Worm (Caenorhabditis elegans): ENCODE measurements around the gene clec-119.

The clec-119 gene

ce11 chrII:1239433-1240020, 16.2 kb upstream of the clec-119 start (continued):
- TF ChIP-seq ztf-4 (tag; optimal IDR thresholded peaks at IDR 0.05) (no peak), blmp-1 (tag; optimal IDR thresholded peaks at IDR 0.05; ENCODE audit: insufficient read depth) (no peak), nhr-129 (tag; optimal IDR thresholded peaks at IDR 0.05) (no peak), F13H6.1 (tag; optimal IDR thresholded peaks at IDR 0.05) (peak; percentile 88), peb-1 (tag; optimal IDR thresholded peaks at IDR 0.05) (no peak), crh-2 (tag; optimal IDR thresholded peaks at IDR 0.05) (no peak), snpc-4 (tag; optimal IDR thresholded peaks at IDR 0.05) (no peak), ztf-1 (GFP tag; conservative IDR thresholded peaks at IDR 0.05) (no peak), C34F6.9 (tag; optimal IDR thresholded peaks at IDR 0.05) (no peak), aly-2 (tag; optimal IDR thresholded peaks at IDR 0.05) (no peak)

- TF ChIP-seq unc-39 (tag; optimal IDR thresholded peaks at IDR 0.05) (no peak), nhr-12 (tag; optimal IDR thresholded peaks at IDR 0.05) (no peak), nhr-6 (tag; optimal IDR thresholded peaks at IDR 0.05) (no peak), lin-11 (tag; optimal IDR thresholded peaks at IDR 0.05) (no peak), nhr-25 (tag; optimal IDR thresholded peaks at IDR 0.05) (peak; percentile 19), nhr-11 (tag; optimal IDR thresholded peaks at IDR 0.05) (no peak), skn-1 (tag; optimal IDR thresholded peaks at IDR 0.05) (no peak), C34F6.9 (tag; optimal IDR thresholded peaks at IDR 0.05) (no peak), dmd-4 (tag; optimal IDR thresholded peaks at IDR 0.05) (no peak), nhr-21 (tag; optimal IDR thresholded peaks at IDR 0.05) (peak; percentile 34), ztf-11 (tag; optimal IDR thresholded peaks at IDR 0.05) (no peak), blmp-1 (tag; optimal IDR thresholded peaks at IDR 0.05; ENCODE audit: insufficient read depth) (peak; percentile 12), sem-4 (tag; optimal IDR thresholded peaks at IDR 0.05) (peak; percentile 31), unc-62 (GFP tag; optimal IDR thresholded peaks at IDR 0.05) (no peak), ztf-1 (GFP tag; conservative IDR thresholded peaks at IDR 0.05) (no peak), nhr-237 (tag; optimal IDR thresholded peaks at IDR 0.05) (no peak), Y55F3AM.14 (GFP tag; optimal IDR thresholded peaks at IDR 0.05) (no peak), ZK546.5 (tag; optimal IDR thresholded peaks at IDR 0.05) (no peak), ceh-82 (tag; optimal IDR thresholded peaks at IDR 0.05) (no peak), alr-1 (tag; optimal IDR thresholded peaks at IDR 0.05) (no peak), lsy-2 (tag; optimal IDR thresholded peaks at IDR 0.05) (peak in 1 of 2 experiments; percentile 52), nhr-23 (tag; optimal IDR thresholded peaks at IDR 0.05) (no peak), mbf-1 (tag; optimal IDR thresholded peaks at IDR 0.05) (no peak), nhr-77 (tag; optimal IDR thresholded peaks at IDR 0.05) (no peak), sma-3 (GFP tag; optimal IDR thresholded peaks at IDR 0.05) (no peak), ama-1 (optimal IDR thresholded peaks at IDR 0.05) (no peak), elt-1 (tag; optimal IDR thresholded peaks at IDR 0.05) (peak; percentile 39)
These were observed 15.3 kb upstream of the clec-119 start for ce11 chrII:1240436-1240835.

ce11 chrII:1241176-1241730, 14.5 kb upstream of the clec-119 start:
- no peak for TF ChIP-seq sma-3 (GFP tag; optimal IDR thresholded peaks at IDR 0.05)
- TF ChIP-seq ceh-16 (tag; optimal IDR thresholded peaks at IDR 0.05) = no peak
- peak; percentile 89 for TF ChIP-seq blmp-1 (tag; optimal IDR thresholded peaks at IDR 0.05; ENCODE audit: insufficient read depth)

DNA sequence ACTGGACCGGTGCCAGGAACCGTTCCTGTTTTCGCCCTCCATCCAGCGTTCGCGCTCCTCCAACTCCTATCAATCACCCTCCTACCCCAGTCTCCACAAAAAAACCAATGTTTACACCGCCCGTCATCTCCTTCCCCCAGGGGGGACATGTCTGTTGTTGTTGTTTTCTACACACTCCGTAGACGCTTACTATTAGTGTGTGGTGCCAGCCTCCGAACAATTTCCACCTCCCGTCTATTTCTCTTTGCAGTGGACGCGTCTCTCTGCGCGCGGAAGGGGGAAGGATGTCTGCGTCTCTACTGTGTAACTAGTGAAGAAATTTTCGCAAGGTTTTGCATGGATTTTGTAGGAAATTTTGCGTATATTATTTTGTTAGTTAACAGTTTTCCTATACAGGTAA, 13.3 kb upstream of the clec-119 start:
- TF ChIP-seq F13H6.1 (tag; optimal IDR thresholded peaks at IDR 0.05) (peak; percentile 78), sma-9 (GFP tag; optimal IDR thresholded peaks at IDR 0.05) (peak; percentile 53), sma-9 (tag; optimal IDR thresholded peaks at IDR 0.05) (no peak), lsy-2 (tag; optimal IDR thresholded peaks at IDR 0.05) (peak in 1 of 2 experiments; percentile 58), unc-39 (tag; optimal IDR thresholded peaks at IDR 0.05) (no peak), fos-1 (tag; optimal IDR thresholded peaks at IDR 0.05) (peak; percentile 1), nhr-129 (tag; optimal IDR thresholded peaks at IDR 0.05) (no peak), ztf-4 (tag; optimal IDR thresholded peaks at IDR 0.05) (no peak), lin-13 (GFP tag; optimal IDR thresholded peaks at IDR 0.05) (no peak), nhr-23 (tag; optimal IDR thresholded peaks at IDR 0.05) (no peak), unc-55 (GFP tag; optimal IDR thresholded peaks at IDR 0.05) (peak; percentile 71), mab-5 (tag; optimal IDR thresholded peaks at IDR 0.05) (peak; percentile 14)
